Worm (Caenorhabditis elegans) whole organism, L4 larva: ENCODE results near the gene C27F2.4.

ENCODE experiments used
- F10B5.3 ChIP-seq: sonication (generic microtip); optimal IDR thresholded peaks from 2 replicates; lab custom pipeline; 2016; ENCODE audit warnings: mild to moderate bottlenecking, missing genetic modification characterization, missing compliant biosample characterization
- F37D6.2 ChIP-seq: sonication (generic microtip); optimal IDR thresholded peaks from 2 replicates; lab custom pipeline; 2016; ENCODE audit warnings: mild to moderate bottlenecking, missing genetic modification characterization, missing compliant biosample characterization
- F44E2.7 ChIP-seq: fragments of 200-800 bp; sonication (Bioruptor generic); IDR thresholded peaks from 2 replicates; pipeline ENCODE4 v2.1.2; 2022; ENCODE audit warnings: missing genetic modification characterization, missing compliant biosample characterization
- ZK337.2 ChIP-seq: fragments of 200-800 bp; sonication (Bioruptor generic); IDR thresholded peaks from 2 replicates; pipeline ENCODE4 v1.3.6; 2022; ENCODE audit warnings: missing genetic modification reagents, missing genetic modification characterization, missing compliant biosample characterization
- ZK546.5 ChIP-seq, 2 experiments: sonication (generic microtip); optimal IDR thresholded peaks; 2 replicates each; lab custom pipeline; 2017; ENCODE audit warnings: missing biosample characterization in 2 of 2, missing genetic modification characterization in 2 of 2
- aha-1 ChIP-seq: fragments of 150-350 bp; peaks from one replicate; lab custom pipeline; 2014; ENCODE audit warnings: missing biosample characterization, missing genetic modification characterization
- attf-4 ChIP-seq: sonication (generic microtip); optimal IDR thresholded peaks from 3 replicates; lab custom pipeline; 2017; ENCODE audit warnings: missing biosample characterization, missing genetic modification characterization
- ceh-20 ChIP-seq: fragments of 200-800 bp; sonication (Bioruptor generic); IDR thresholded peaks from 2 replicates; pipeline ENCODE4 v1.3.6; 2022; ENCODE audit warnings: missing genetic modification reagents, missing genetic modification characterization, missing compliant biosample characterization
- ceh-32 ChIP-seq: sonication (generic microtip); optimal IDR thresholded peaks from 2 replicates; lab custom pipeline; 2016; ENCODE audit warnings: mild to moderate bottlenecking, missing genetic modification characterization, missing compliant biosample characterization; ENCODE audit not compliant: poor library complexity
- ceh-62 ChIP-seq: sonication (generic microtip); optimal IDR thresholded peaks from 2 replicates; lab custom pipeline; 2017; ENCODE audit warnings: missing biosample characterization, missing genetic modification characterization
- ceh-82 ChIP-seq: sonication (generic microtip); optimal IDR thresholded peaks from 2 replicates; lab custom pipeline; 2017; ENCODE audit warnings: missing biosample characterization, missing genetic modification characterization
- daf-12 ChIP-seq: fragments of 150-350 bp; optimal IDR thresholded peaks from 2 replicates; lab custom pipeline; 2014; ENCODE audit warnings: missing biosample characterization, missing genetic modification reagents, missing genetic modification characterization
- daf-16 ChIP-seq, 3 experiments: sonication (generic microtip); optimal IDR thresholded peaks; 2 replicates each; lab custom pipeline; 2016 to 2017; ENCODE audit warnings: missing genetic modification characterization in 3 of 3, missing genetic modification reagents in 3 of 3, mild to moderate bottlenecking in 2 of 3, missing compliant biosample characterization in 2 of 3, missing biosample characterization in 1 of 3, moderate library complexity in 1 of 3
- daf-8 ChIP-seq: fragments of 200-800 bp; sonication (Bioruptor generic); IDR thresholded peaks from 2 replicates; pipeline ENCODE4 v1.3.6; 2022; ENCODE audit warnings: missing genetic modification characterization, missing compliant biosample characterization
- dmd-9 ChIP-seq: fragments of 200-800 bp; sonication (Bioruptor generic); IDR thresholded peaks from 2 replicates; pipeline ENCODE4 v1.3.6; 2022; ENCODE audit warnings: missing genetic modification reagents, missing genetic modification characterization, missing compliant biosample characterization
- egl-43 ChIP-seq: fragments of 200-800 bp; sonication (Bioruptor generic); IDR thresholded peaks from 2 replicates; pipeline ENCODE4 v1.3.6; 2022; ENCODE audit warnings: missing genetic modification reagents, missing genetic modification characterization, missing compliant biosample characterization
- gei-8 ChIP-seq: fragments of 200-800 bp; sonication (Bioruptor generic); optimal IDR thresholded peaks from 2 replicates; lab custom pipeline; 2018; ENCODE audit warnings: mild to moderate bottlenecking, missing genetic modification characterization, missing compliant biosample characterization
- hif-1 ChIP-seq, 2 experiments: sonication (generic microtip); optimal IDR thresholded peaks; 2 replicates each; lab custom pipeline; 2016 to 2017; ENCODE audit warnings: missing compliant biosample characterization in 2 of 2, missing genetic modification characterization in 2 of 2, missing genetic modification reagents in 2 of 2, missing genotype in 2 of 2, mild to moderate bottlenecking in 1 of 2
- jun-1 ChIP-seq: fragments of 150-350 bp; optimal IDR thresholded peaks from 2 replicates; lab custom pipeline; 2014; ENCODE audit warnings: missing biosample characterization, missing genetic modification reagents, missing genetic modification characterization
- lir-3 ChIP-seq: sonication (generic microtip); optimal IDR thresholded peaks from 2 replicates; lab custom pipeline; 2016; ENCODE audit warnings: mild to moderate bottlenecking, missing genetic modification characterization, missing compliant biosample characterization
- lsy-2 ChIP-seq, 2 experiments: fragments of 150-350 bp in 1 of 2; sonication (generic microtip) in 1 of 2; optimal IDR thresholded peaks; 2 replicates each; lab custom pipeline; 2014 to 2017; ENCODE audit warnings: missing biosample characterization in 2 of 2, missing genetic modification characterization in 2 of 2
- mdt-29 ChIP-seq: fragments of 200-800 bp; sonication (Bioruptor generic); IDR thresholded peaks from 2 replicates; pipeline ENCODE4 v1.3.6; 2022; ENCODE audit warnings: missing genetic modification reagents, missing genetic modification characterization, missing compliant biosample characterization
- nhr-102 ChIP-seq: sonication (generic microtip); optimal IDR thresholded peaks from 2 replicates; lab custom pipeline; 2016; ENCODE audit warnings: mild to moderate bottlenecking, missing genetic modification characterization, moderate library complexity, missing compliant biosample characterization
- nhr-11 ChIP-seq: fragments of 150-350 bp; optimal IDR thresholded peaks from 2 replicates; lab custom pipeline; 2014; ENCODE audit warnings: missing biosample characterization, missing genetic modification characterization
- nhr-111 ChIP-seq: fragments of 200-800 bp; sonication (Bioruptor generic); optimal IDR thresholded peaks from 2 replicates; lab custom pipeline; 2018; ENCODE audit warnings: mild to moderate bottlenecking, missing genetic modification characterization, missing compliant biosample characterization
- nhr-77 ChIP-seq: fragments of 150-350 bp; optimal IDR thresholded peaks from 2 replicates; lab custom pipeline; 2014; ENCODE audit warnings: missing biosample characterization, missing genetic modification characterization
- saeg-2 ChIP-seq: fragments of 200-800 bp; sonication (Bioruptor generic); IDR thresholded peaks from 2 replicates; pipeline ENCODE4 v1.3.6; 2022; ENCODE audit warnings: missing genetic modification reagents, missing genetic modification characterization, missing compliant biosample characterization
- skn-1 ChIP-seq: fragments of 150-350 bp; optimal IDR thresholded peaks from 2 replicates; lab custom pipeline; 2014; ENCODE audit warnings: missing biosample characterization, missing genetic modification characterization
- snpc-1.2 ChIP-seq: fragments of 200-800 bp; sonication (Bioruptor generic); IDR thresholded peaks from 2 replicates; pipeline ENCODE4 v1.3.6; 2022; ENCODE audit warnings: missing genetic modification reagents, missing genetic modification characterization, missing compliant biosample characterization
- snpc-4 ChIP-seq: fragments of 150-350 bp; optimal IDR thresholded peaks from 2 replicates; lab custom pipeline; 2014; ENCODE audit warnings: missing biosample characterization, missing genetic modification characterization
- spr-3 ChIP-seq: fragments of 200-800 bp; sonication (Bioruptor generic); optimal IDR thresholded peaks from 2 replicates; lab custom pipeline; 2018; ENCODE audit warnings: mild to moderate bottlenecking, missing genetic modification characterization, missing compliant biosample characterization
- unc-130 ChIP-seq: sonication (generic microtip); optimal IDR thresholded peaks from 2 replicates; lab custom pipeline; 2016; ENCODE audit warnings: missing genetic modification reagents, missing genetic modification characterization, missing compliant biosample characterization
- unc-39 ChIP-seq: sonication (generic microtip); optimal IDR thresholded peaks from 2 replicates; lab custom pipeline; 2017; ENCODE audit warnings: missing biosample characterization, missing genetic modification characterization
- unc-62 ChIP-seq, 3 experiments: fragments of 150-350 bp in 1 of 3; sonication (generic microtip); optimal IDR thresholded peaks in 2 of 3; peaks in 1 of 3; 1 replicate in 1 of 3; 2 replicates in 2 of 3; lab custom pipeline; 2014 to 2017; ENCODE audit warnings: missing biosample characterization in 3 of 3, missing genetic modification characterization in 3 of 3, missing genetic modification reagents in 3 of 3, missing genotype in 1 of 3
- zip-2 ChIP-seq: fragments of 150-350 bp; optimal IDR thresholded peaks from 2 replicates; lab custom pipeline; 2014; ENCODE audit warnings: missing biosample characterization, missing genetic modification characterization

Gene C27F2.4

DNA sequence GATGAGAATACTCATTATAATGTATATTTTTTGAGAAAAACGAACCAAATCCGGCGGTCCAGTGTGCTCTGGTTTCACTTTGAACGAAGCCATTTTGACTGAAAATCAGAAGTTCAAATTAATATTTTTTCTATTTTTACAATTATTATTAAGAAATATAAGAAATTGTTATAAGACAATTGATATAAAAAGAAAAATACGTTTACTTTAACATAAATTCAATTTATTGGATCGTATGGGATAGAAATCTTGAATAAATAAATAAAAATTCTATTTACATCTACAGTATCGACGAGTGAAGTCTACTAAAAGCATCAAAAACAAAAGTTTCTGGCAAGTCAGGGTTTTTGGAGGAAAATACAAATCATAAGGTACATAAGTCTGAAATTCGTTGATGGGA, at the start of gene C27F2.4:
C27F2.4 (minus strand) TSS at position 101 of the 400 bp plus-strand sequence.
- TF ChIP-seq ZK337.2 (GFP tag; lab: Robert Waterston, UW) (no peak), attf-4 (tag; lab: Kevin White, UChicago) (no peak), F44E2.7 (GFP tag; lab: Robert Waterston, UW) (no peak), ceh-32 (no peak), daf-12 (tag; lab: Kevin White, UChicago) (no peak), egl-43 (no peak), ceh-62 (no peak), jun-1 (no peak), zip-2 (tag; lab: Kevin White, UChicago) (no peak), nhr-102 (tag; lab: Kevin White, UChicago) (no peak)
- TF ChIP-seq, all 104 proteins: peak for 0

DNA sequence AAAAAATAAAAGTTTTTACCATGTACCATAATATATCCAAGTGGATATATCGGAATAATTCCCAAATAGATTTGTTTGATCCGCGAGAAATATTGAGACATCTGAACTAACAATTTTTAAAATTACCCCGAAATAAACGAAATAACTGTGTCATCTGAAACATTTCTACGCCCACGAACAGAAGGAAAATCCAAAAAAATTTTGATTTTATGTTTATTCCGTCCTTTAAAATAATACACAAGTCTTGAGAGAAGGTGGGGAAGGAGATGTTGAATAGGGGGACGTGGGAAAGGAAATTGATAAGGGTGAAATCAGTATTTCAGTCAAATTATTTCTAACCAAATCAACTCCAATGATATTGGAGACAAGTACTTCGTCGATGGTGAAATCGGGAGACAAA, 48.6 kb upstream of the C27F2.4 start, which contains the start of gene R144.11:
R144.11 (minus strand) TSS at position 101 of the 400 bp plus-strand sequence.
- TF ChIP-seq mdt-29 (GFP tag; lab: Robert Waterston, UW) (no peak), hif-1 (tag; optimal IDR thresholded peaks at IDR 0.05; lab: Kevin White, UChicago) (no peak), saeg-2 (GFP tag; lab: Robert Waterston, UW) (no peak), lsy-2 (tag; optimal IDR thresholded peaks at IDR 0.05; lab: Kevin White, UChicago) (no peak), snpc-4 (tag; lab: Kevin White, UChicago) (no peak), gei-8 (GFP tag; lab: Kevin White, UChicago) (no peak), snpc-1.2 (GFP tag; lab: Robert Waterston, UW) (no peak), unc-130 (no peak), unc-39 (tag; lab: Kevin White, UChicago) (no peak), unc-62 (GFP tag; optimal IDR thresholded peaks at IDR 0.05 in 1 of 2; lab: Kevin White, UChicago) (no peak), unc-62 (tag; optimal IDR thresholded peaks at IDR 0.05; lab: Kevin White, UChicago) (no peak), ceh-20 (GFP tag; lab: Robert Waterston, UW) (no peak), ZK546.5 (tag; optimal IDR thresholded peaks at IDR 0.05; lab: Kevin White, UChicago) (no peak)

DNA sequence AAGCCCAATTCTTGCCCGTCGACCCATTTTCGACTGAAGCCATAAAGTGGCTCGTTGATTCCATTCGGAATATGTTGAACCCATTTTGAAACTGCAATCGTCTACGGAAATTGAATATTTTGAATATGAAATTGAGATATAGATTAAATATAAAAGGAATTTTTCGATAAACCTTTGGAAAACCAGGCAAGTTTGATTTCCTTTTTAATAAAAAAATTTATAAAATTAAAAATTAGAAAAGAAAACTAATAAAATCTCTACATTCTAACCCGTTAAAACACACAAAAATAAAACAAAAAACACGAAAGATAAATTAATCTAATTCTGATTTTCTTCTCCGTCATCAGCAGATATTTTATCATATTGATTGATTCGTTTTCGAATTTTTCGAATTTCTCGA, 46.8 kb upstream of the C27F2.4 start, which contains the start of gene R144.12:
R144.12 (minus strand) TSS at position 101 of the 400 bp plus-strand sequence.
- TF ChIP-seq skn-1, result no peak
- TF ChIP-seq ceh-82 (tag; lab: Kevin White, UChicago), result no peak
- TF ChIP-seq lir-3 (tag; lab: Kevin White, UChicago), result no peak

DNA sequence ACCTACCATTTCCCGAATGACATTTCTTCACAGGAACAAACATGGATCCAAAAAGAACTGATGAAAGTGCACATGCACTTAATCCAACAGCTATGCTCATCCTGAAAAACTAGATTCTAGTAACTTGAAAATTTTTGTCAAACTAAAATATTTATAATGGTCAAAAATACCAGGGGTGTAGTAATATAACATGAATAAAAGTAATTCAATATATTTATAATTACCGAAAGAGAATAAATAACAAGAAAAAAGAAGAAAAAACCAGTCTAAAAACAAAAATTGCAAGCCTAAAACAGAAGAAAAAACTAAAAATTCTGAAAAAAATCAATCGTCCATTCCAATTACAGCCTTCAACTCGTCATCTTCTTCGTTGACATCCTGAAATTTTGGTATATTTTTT, 44.5 kb upstream of the C27F2.4 start, which contains the start of gene R144.6:
R144.6 (minus strand) TSS at position 101 of the 400 bp plus-strand sequence.
- TF ChIP-seq nhr-77 (tag; lab: Kevin White, UChicago) (no peak), daf-16 (GFP tag; optimal IDR thresholded peaks at IDR 0.05; lab: Kevin White, UChicago) (no peak), daf-16 (tag; optimal IDR thresholded peaks at IDR 0.05; lab: Kevin White, UChicago) (no peak), spr-3 (GFP tag; lab: Kevin White, UChicago) (no peak), nhr-11 (tag; lab: Kevin White, UChicago) (no peak), dmd-9 (no peak), nhr-111 (no peak), daf-8 (GFP tag; lab: Robert Waterston, UW) (no peak), F37D6.2 (tag; lab: Kevin White, UChicago) (no peak), aha-1 (no peak), lir-3 (tag; lab: Kevin White, UChicago) (no peak), F10B5.3 (no peak)
